In the genomic region with DNA sequence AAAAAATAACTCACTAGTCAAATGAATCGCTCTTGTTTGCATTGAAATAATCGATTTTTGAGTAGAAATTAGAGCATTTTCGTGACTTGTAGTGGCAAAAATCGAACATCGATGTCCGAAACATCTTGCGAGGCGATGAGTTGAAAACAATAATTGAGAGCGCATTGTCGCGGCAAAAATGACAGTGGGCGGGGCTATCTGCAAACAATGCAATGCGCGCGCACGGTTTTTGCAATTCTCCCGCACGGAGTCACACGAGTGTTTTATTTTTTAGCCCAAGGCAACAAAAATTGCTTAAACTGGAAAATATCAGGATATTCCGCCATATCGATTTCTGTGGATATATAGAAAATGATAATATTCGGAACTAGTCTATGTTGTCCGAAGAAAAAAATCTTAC, we compare ENCODE assay signal across 3 worm cellular contexts.
A peak's percentile ranks its signal among the peaks of the same experiment; 100 is the strongest.
TF ChIP-seq lines count a peak whose summit lies in the region.

A gene (minus strand): TSS at position 171 of the 400 bp plus-strand sequence.

TF ChIP-seq in whole organism, L1 larva, 84 proteins besides CTCF, POLR2A, EP300 and RAD21 (continued from another document):
- peak; percentile 81 for TF ChIP-seq rnt-1 (tag; optimal IDR thresholded peaks at IDR 0.05; lab: Kevin White, UChicago)
- TF ChIP-seq isw-1 (GFP tag; IDR thresholded peaks at IDR 0.05; lab: Robert Waterston, UW) = peak; percentile 31; the same call in 1 of the 2 replicates
- TF ChIP-seq egl-27 (tag; optimal IDR thresholded peaks at IDR 0.05; lab: Kevin White, UChicago) = no peak
- TF ChIP-seq lir-3 (tag; optimal IDR thresholded peaks at IDR 0.05; lab: Kevin White, UChicago; ENCODE audit: poor library complexity) = peak; percentile 26
- peak; percentile 47 for TF ChIP-seq nhr-90 (tag; optimal IDR thresholded peaks at IDR 0.05; lab: Kevin White, UChicago; ENCODE audit: poor library complexity)
- TF ChIP-seq mab-9 (GFP tag; IDR thresholded peaks at IDR 0.05; lab: Robert Waterston, UW) = peak; percentile 58; the same call in 1 of the 2 replicates
- TF ChIP-seq ztf-4 (tag; optimal IDR thresholded peaks at IDR 0.05; lab: Kevin White, UChicago) = no peak
- TF ChIP-seq nhr-47 (tag; optimal IDR thresholded peaks at IDR 0.05; lab: Kevin White, UChicago) = peak; percentile 54
- no peak for TF ChIP-seq fkh-4 (tag; optimal IDR thresholded peaks at IDR 0.05; lab: Kevin White, UChicago; ENCODE audit: borderline replicate concordance)
- no peak for TF ChIP-seq sptf-1 (tag; optimal IDR thresholded peaks at IDR 0.05; lab: Kevin White, UChicago)
- no peak for TF ChIP-seq nhr-237 (tag; optimal IDR thresholded peaks at IDR 0.05; lab: Kevin White, UChicago)
- peak; percentile 50 for TF ChIP-seq dsc-1 (tag; optimal IDR thresholded peaks at IDR 0.05; lab: Kevin White, UChicago)
- no peak for TF ChIP-seq alr-1 (tag; optimal IDR thresholded peaks at IDR 0.05; lab: Kevin White, UChicago; ENCODE audit: borderline replicate concordance)
- peak; percentile 42 for TF ChIP-seq lin-14 (GFP tag; optimal IDR thresholded peaks at IDR 0.05; lab: Kevin White, UChicago)
- TF ChIP-seq blmp-1 (tag; optimal IDR thresholded peaks at IDR 0.05; lab: Kevin White, UChicago) = peak; percentile 3
- TF ChIP-seq nhr-76 (tag; optimal IDR thresholded peaks at IDR 0.05; lab: Kevin White, UChicago) = peak; percentile 19
- TF ChIP-seq elt-3 (tag; optimal IDR thresholded peaks at IDR 0.05; lab: Kevin White, UChicago) = peak in 1 of 6 experiments; percentile 14
- peak; percentile 51 for TF ChIP-seq skn-1 (tag; optimal IDR thresholded peaks at IDR 0.05; lab: Kevin White, UChicago)
- TF ChIP-seq snpc-4 (tag; optimal IDR thresholded peaks at IDR 0.05; lab: Kevin White, UChicago) = peak; percentile 23
- no peak for TF ChIP-seq ets-5 (GFP tag; IDR thresholded peaks at IDR 0.05; lab: Robert Waterston, UW)
- peak; percentile 31 for TF ChIP-seq lin-39 (tag; optimal IDR thresholded peaks at IDR 0.05; lab: Kevin White, UChicago)
- peak; percentile 22 to 52 for TF ChIP-seq lin-35 (GFP tag; optimal IDR thresholded peaks at IDR 0.05; lab: Kevin White, UChicago)
- peak; percentile 50 for TF ChIP-seq swsn-7 (tag; optimal IDR thresholded peaks at IDR 0.05; lab: Kevin White, UChicago)
- peak; percentile 56 for TF ChIP-seq nhr-85 (tag; lab: Kevin White, UChicago)
- peak; percentile 38 for TF ChIP-seq C16A3.4 (tag; optimal IDR thresholded peaks at IDR 0.05; lab: Kevin White, UChicago)
- TF ChIP-seq nhr-71 (tag; optimal IDR thresholded peaks at IDR 0.05; lab: Kevin White, UChicago) = peak; percentile 61
- TF ChIP-seq zip-4 (GFP tag; optimal IDR thresholded peaks at IDR 0.05; lab: Kevin White, UChicago) = no peak
- TF ChIP-seq jun-1 (tag; optimal IDR thresholded peaks at IDR 0.05; lab: Kevin White, UChicago) = no peak
- peak; percentile 48 for TF ChIP-seq nhr-19 (GFP tag; conservative IDR thresholded peaks at IDR 0.05; lab: Robert Waterston, UW)
- TF ChIP-seq fkh-8 (tag; optimal IDR thresholded peaks at IDR 0.05; lab: Kevin White, UChicago) = no peak
- TF ChIP-seq zag-1 (tag; optimal IDR thresholded peaks at IDR 0.05; lab: Kevin White, UChicago) = no peak
- TF ChIP-seq nhr-28 (tag; optimal IDR thresholded peaks at IDR 0.05; lab: Kevin White, UChicago) = no peak
- no peak for TF ChIP-seq sup-37 (GFP tag; optimal IDR thresholded peaks at IDR 0.05; lab: Kevin White, UChicago)
- TF ChIP-seq dpl-1 (GFP tag; optimal IDR thresholded peaks at IDR 0.05; lab: Kevin White, UChicago) = peak; percentile 42 to 54 (median 52)
- TF ChIP-seq efl-1 (optimal IDR thresholded peaks at IDR 0.05; lab: Kevin White, UChicago) = peak; percentile 50 to 63
- TF ChIP-seq efl-1 (GFP tag; optimal IDR thresholded peaks at IDR 0.05 in 1 of 2; lab: Kevin White, UChicago) = peak; percentile 43 to 95
- no peak for TF ChIP-seq ceh-88 (GFP tag; IDR thresholded peaks at IDR 0.05; lab: Robert Waterston, UW)

TF ChIP-seq in whole organism, L3 larva, 47 proteins besides CTCF, POLR2A, EP300 and RAD21 (continued from another document):
- TF ChIP-seq mml-1 (tag; optimal IDR thresholded peaks at IDR 0.05; lab: Kevin White, UChicago) (no peak), egl-5 (tag; optimal IDR thresholded peaks at IDR 0.05; lab: Kevin White, UChicago) (no peak), elt-2 (tag; optimal IDR thresholded peaks at IDR 0.05; lab: Kevin White, UChicago) (peak; percentile 35), nhr-23 (tag; optimal IDR thresholded peaks at IDR 0.05; lab: Kevin White, UChicago) (no peak), nhr-11 (tag; optimal IDR thresholded peaks at IDR 0.05; lab: Kevin White, UChicago) (no peak), nfya-1 (tag; optimal IDR thresholded peaks at IDR 0.05; lab: Kevin White, UChicago; ENCODE audit: insufficient read depth) (peak; percentile 61), ama-1 (optimal IDR thresholded peaks at IDR 0.05; lab: Kevin White, UChicago) (peak; percentile 51), egl-27 (tag; optimal IDR thresholded peaks at IDR 0.05; lab: Kevin White, UChicago) (no peak), fkh-10 (GFP tag; optimal IDR thresholded peaks at IDR 0.05; lab: Kevin White, UChicago) (no peak), nhr-77 (tag; optimal IDR thresholded peaks at IDR 0.05; lab: Kevin White, UChicago) (no peak), ztf-4 (tag; optimal IDR thresholded peaks at IDR 0.05; lab: Kevin White, UChicago) (no peak), elt-1 (tag; optimal IDR thresholded peaks at IDR 0.05; lab: Kevin White, UChicago) (no peak), fkh-2 (tag; optimal IDR thresholded peaks at IDR 0.05; lab: Kevin White, UChicago) (no peak), zag-1 (tag; optimal IDR thresholded peaks at IDR 0.05; lab: Kevin White, UChicago) (no peak), lin-15B (tag; optimal IDR thresholded peaks at IDR 0.05; lab: Kevin White, UChicago) (no peak), snpc-4 (tag; optimal IDR thresholded peaks at IDR 0.05; lab: Kevin White, UChicago) (no peak), nhr-237 (tag; optimal IDR thresholded peaks at IDR 0.05; lab: Kevin White, UChicago) (no peak), hmg-11 (tag; optimal IDR thresholded peaks at IDR 0.05; lab: Kevin White, UChicago) (peak; percentile 65), unc-62 (GFP tag; optimal IDR thresholded peaks at IDR 0.05; lab: Kevin White, UChicago) (no peak), jun-1 (tag; optimal IDR thresholded peaks at IDR 0.05; lab: Kevin White, UChicago) (no peak), elt-3 (tag; optimal IDR thresholded peaks at IDR 0.05; lab: Kevin White, UChicago) (no peak), nhr-12 (tag; optimal IDR thresholded peaks at IDR 0.05; lab: Kevin White, UChicago) (no peak)

TF ChIP-seq in whole organism, young adult, 124 proteins besides CTCF, POLR2A, EP300 and RAD21 (continued from another document and continues in another):
- TF ChIP-seq hmg-1.2 (GFP tag; IDR thresholded peaks at IDR 0.05; lab: Robert Waterston, UW) (peak; percentile 39; the same call in 1 of the 2 replicates), snpc-4 (GFP tag; optimal IDR thresholded peaks at IDR 0.05; lab: Kevin White, UChicago) (peak; percentile 5), snpc-4 (tag; optimal IDR thresholded peaks at IDR 0.05; lab: Kevin White, UChicago) (no peak), Y67H2A.10 (GFP tag; conservative IDR thresholded peaks at IDR 0.05; lab: Robert Waterston, UW) (no peak), ceh-58 (GFP tag; IDR thresholded peaks at IDR 0.05; lab: Robert Waterston, UW) (no peak), F23B12.7 (tag; optimal IDR thresholded peaks at IDR 0.05; lab: Kevin White, UChicago; ENCODE audit: insufficient read depth) (peak; percentile 26), ztf-26 (tag; optimal IDR thresholded peaks at IDR 0.05; lab: Kevin White, UChicago) (no peak), sdz-38 (tag; optimal IDR thresholded peaks at IDR 0.05; lab: Kevin White, UChicago) (no peak), fkh-3 (tag; optimal IDR thresholded peaks at IDR 0.05; lab: Kevin White, UChicago) (no peak), cebp-1 (GFP tag; IDR thresholded peaks at IDR 0.05; lab: Robert Waterston, UW) (no peak), cebp-1 (tag; optimal IDR thresholded peaks at IDR 0.05; lab: Kevin White, UChicago) (peak; percentile 63), chd-7 (tag; optimal IDR thresholded peaks at IDR 0.05; lab: Kevin White, UChicago) (no peak), tbp1 (GFP tag; optimal IDR thresholded peaks at IDR 0.05; lab: Kevin White, UChicago) (peak; percentile 36), bed-1 (GFP tag; IDR thresholded peaks at IDR 0.05; lab: Robert Waterston, UW) (no peak), egl-18 (GFP tag; IDR thresholded peaks at IDR 0.05; lab: Robert Waterston, UW) (no peak), C17E4.6 (GFP tag; IDR thresholded peaks at IDR 0.05; lab: Robert Waterston, UW) (no peak), F49E8.2 (tag; optimal IDR thresholded peaks at IDR 0.05; lab: Kevin White, UChicago; ENCODE audit: insufficient read depth) (peak; percentile 32), rcor-1 (GFP tag; IDR thresholded peaks at IDR 0.05; lab: Robert Waterston, UW) (peak; percentile 28; the same call in 1 of the 2 replicates), Y56A3A.18 (GFP tag; IDR thresholded peaks at IDR 0.05; lab: Robert Waterston, UW) (no peak), T07F8.4 (tag; optimal IDR thresholded peaks at IDR 0.05; lab: Kevin White, UChicago) (no peak), B0019.2 (GFP tag; conservative IDR thresholded peaks at IDR 0.05; lab: Robert Waterston, UW) (no peak), nhr-120 (GFP tag; IDR thresholded peaks at IDR 0.05; lab: Robert Waterston, UW) (no peak), Y53G8AR.9 (GFP tag; conservative IDR thresholded peaks at IDR 0.05; lab: Robert Waterston, UW) (0 out of 2 replicates have a peak, but pooled peaks have one; percentile 55), nfya-1 (tag; optimal IDR thresholded peaks at IDR 0.05; lab: Kevin White, UChicago; ENCODE audit: borderline replicate concordance, insufficient read depth) (no peak), aptf-2 (GFP tag; conservative IDR thresholded peaks at IDR 0.05; lab: Robert Waterston, UW) (no peak), lsl-1 (GFP tag; optimal IDR thresholded peaks at IDR 0.05; lab: Kevin White, UChicago) (peak; percentile 60), dpl-1 (GFP tag; optimal IDR thresholded peaks at IDR 0.05; lab: Kevin White, UChicago) (no peak), F52B5.7 (tag; optimal IDR thresholded peaks at IDR 0.05; lab: Kevin White, UChicago) (peak; percentile 19), lag-1 (GFP tag; IDR thresholded peaks at IDR 0.05; lab: Robert Waterston, UW) (no peak), F37B4.10 (GFP tag; IDR thresholded peaks at IDR 0.05; lab: Robert Waterston, UW) (no peak), sea-2 (GFP tag; IDR thresholded peaks at IDR 0.05; lab: Robert Waterston, UW) (no peak), somi-1 (GFP tag; optimal IDR thresholded peaks at IDR 0.05; lab: Kevin White, UChicago) (no peak), unc-130 (GFP tag; optimal IDR thresholded peaks at IDR 0.05; lab: Kevin White, UChicago) (no peak), F55B11.4 (tag; optimal IDR thresholded peaks at IDR 0.05; lab: Kevin White, UChicago; ENCODE audit: borderline replicate concordance, insufficient read depth) (no peak), nhr-80 (tag; optimal IDR thresholded peaks at IDR 0.05; lab: Kevin White, UChicago) (peak; percentile 51), hmg-20 (GFP tag; IDR thresholded peaks at IDR 0.05; lab: Robert Waterston, UW) (no peak), nhr-179 (tag; optimal IDR thresholded peaks at IDR 0.05; lab: Kevin White, UChicago) (no peak), him-1 (tag; optimal IDR thresholded peaks at IDR 0.05; lab: Kevin White, UChicago) (peak; percentile 26), dox-1 (GFP tag; IDR thresholded peaks at IDR 0.05; lab: Robert Waterston, UW) (peak; percentile 81), zim-3 (tag; optimal IDR thresholded peaks at IDR 0.05; lab: Kevin White, UChicago) (no peak), B0336.3 (GFP tag; IDR thresholded peaks at IDR 0.05; lab: Robert Waterston, UW) (no peak; the same call in 1 of the 2 replicates), T26A5.8 (tag; optimal IDR thresholded peaks at IDR 0.05; lab: Kevin White, UChicago) (no peak), hlh-12 (tag; optimal IDR thresholded peaks at IDR 0.05; lab: Kevin White, UChicago) (no peak), tbx-9 (tag; optimal IDR thresholded peaks at IDR 0.05; lab: Kevin White, UChicago; ENCODE audit: borderline replicate concordance) (no peak), B0261.1 (tag; optimal IDR thresholded peaks at IDR 0.05; lab: Kevin White, UChicago) (no peak), aptf-3 (GFP tag; IDR thresholded peaks at IDR 0.05; lab: Robert Waterston, UW) (no peak), let-607 (tag; optimal IDR thresholded peaks at IDR 0.05; lab: Kevin White, UChicago) (no peak), madf-3 (GFP tag; IDR thresholded peaks at IDR 0.05; lab: Robert Waterston, UW) (no peak), ceh-40 (GFP tag; IDR thresholded peaks at IDR 0.05; lab: Robert Waterston, UW) (no peak), lin-54 (GFP tag; optimal IDR thresholded peaks at IDR 0.05; lab: Kevin White, UChicago) (peak; percentile 43), hsf-1 (GFP tag; IDR thresholded peaks at IDR 0.05; lab: Robert Waterston, UW) (no peak), die-1 (tag; optimal IDR thresholded peaks at IDR 0.05; lab: Kevin White, UChicago) (peak; percentile 40), nfya-2 (GFP tag; IDR thresholded peaks at IDR 0.05; lab: Robert Waterston, UW) (no peak), ztf-22 (GFP tag; optimal IDR thresholded peaks at IDR 0.05; lab: Kevin White, UChicago) (no peak), snpc-1.3 (tag; optimal IDR thresholded peaks at IDR 0.05; lab: Kevin White, UChicago; ENCODE audit: insufficient read depth) (no peak), rpc-1 (optimal IDR thresholded peaks at IDR 0.05; lab: Kevin White, UChicago) (peak; percentile 40), rpc-1 (tag; optimal IDR thresholded peaks at IDR 0.05; lab: Kevin White, UChicago) (no peak), zfh-2 (GFP tag; conservative IDR thresholded peaks at IDR 0.05; lab: Robert Waterston, UW) (no peak), lin-35 (GFP tag; optimal IDR thresholded peaks at IDR 0.05; lab: Kevin White, UChicago) (no peak), F39B2.1 (GFP tag; IDR thresholded peaks at IDR 0.05; lab: Robert Waterston, UW) (no peak), atf-7 (tag; optimal IDR thresholded peaks at IDR 0.05; lab: Kevin White, UChicago) (no peak), F57A8.1 (GFP tag; optimal IDR thresholded peaks at IDR 0.05; lab: Kevin White, UChicago) (no peak), K11D2.4 (GFP tag; IDR thresholded peaks at IDR 0.05; lab: Robert Waterston, UW) (no peak), snpc-1.1 (tag; optimal IDR thresholded peaks at IDR 0.05; lab: Kevin White, UChicago; ENCODE audit: insufficient read depth) (peak; percentile 4), lin-40 (tag; optimal IDR thresholded peaks at IDR 0.05; lab: Kevin White, UChicago) (no peak), F33H1.4 (GFP tag; IDR thresholded peaks at IDR 0.05; lab: Robert Waterston, UW) (no peak), ccch-3 (GFP tag; optimal IDR thresholded peaks at IDR 0.05; lab: Kevin White, UChicago) (no peak), madf-6 (GFP tag; IDR thresholded peaks at IDR 0.05; lab: Robert Waterston, UW) (peak; percentile 66), let-526 (GFP tag; IDR thresholded peaks at IDR 0.05; lab: Robert Waterston, UW) (no peak), nhr-27 (tag; optimal IDR thresholded peaks at IDR 0.05; lab: Kevin White, UChicago) (no peak), dpff-1 (tag; optimal IDR thresholded peaks at IDR 0.05; lab: Kevin White, UChicago) (no peak), ZK185.1 (tag; optimal IDR thresholded peaks at IDR 0.05; lab: Kevin White, UChicago; ENCODE audit: poor library complexity, severe bottlenecking) (peak; percentile 66), lsy-27 (tag; optimal IDR thresholded peaks at IDR 0.05; lab: Kevin White, UChicago; ENCODE audit: borderline replicate concordance, insufficient read depth) (no peak), ceh-100 (GFP tag; IDR thresholded peaks at IDR 0.05; lab: Robert Waterston, UW) (peak; percentile 42), bed-2 (GFP tag; IDR thresholded peaks at IDR 0.05; lab: Robert Waterston, UW) (no peak), mel-28 (tag; optimal IDR thresholded peaks at IDR 0.05; lab: Kevin White, UChicago; ENCODE audit: borderline replicate concordance) (no peak), ceh-91 (GFP tag; IDR thresholded peaks at IDR 0.05; lab: Robert Waterston, UW) (no peak)
